Worm (Caenorhabditis elegans) whole organism, mixed stage, embryonic: ENCODE measurements around the gene meg-1.

Source experiments
- blmp-1 ChIP-seq: fragments of 150-350 bp; optimal IDR thresholded peaks from 2 replicates; lab custom pipeline; 2014; ENCODE audit warnings: missing biosample characterization, missing genetic modification characterization
- nhr-237 ChIP-seq: fragments of 150-350 bp; optimal IDR thresholded peaks from 2 replicates; lab custom pipeline; 2014; ENCODE audit warnings: missing biosample characterization, missing genetic modification characterization
- nhr-76 ChIP-seq: sonication (generic microtip); optimal IDR thresholded peaks from 2 replicates; lab custom pipeline; 2017; ENCODE audit warnings: missing biosample characterization, missing genetic modification characterization
- pha-4 ChIP-seq: fragments of 150-350 bp; optimal IDR thresholded peaks from 2 replicates; lab custom pipeline; 2018; ENCODE audit warnings: missing biosample characterization, missing genetic modification reagents, missing genetic modification characterization
- snpc-4 ChIP-seq: fragments of 150-350 bp; optimal IDR thresholded peaks from 2 replicates; lab custom pipeline; 2014; ENCODE audit warnings: missing biosample characterization, missing genetic modification characterization
- sptf-1 ChIP-seq: sonication (generic microtip); optimal IDR thresholded peaks from 2 replicates; lab custom pipeline; 2017; ENCODE audit warnings: mild to moderate bottlenecking, missing genetic modification characterization, moderate library complexity, missing compliant biosample characterization

DNA sequence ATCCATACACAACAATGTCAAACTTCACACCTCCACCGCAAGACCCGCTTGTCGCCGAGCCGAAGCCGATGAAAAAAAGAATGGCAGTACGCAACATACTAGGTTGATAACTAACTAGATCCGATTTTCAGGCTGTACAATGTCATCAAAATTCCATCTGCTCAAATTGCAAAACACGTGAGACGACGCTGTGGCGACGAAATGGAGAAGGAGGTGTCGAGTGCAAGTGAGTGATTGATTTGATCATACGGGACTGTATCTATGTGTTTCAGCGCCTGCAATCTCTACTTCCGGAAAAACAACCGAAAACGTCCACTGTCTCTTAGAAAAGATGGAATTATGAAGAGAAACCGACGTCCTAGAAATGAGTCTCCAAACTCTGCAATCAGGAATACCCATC is 10.9 kb upstream of the meg-1 start:
- no peak for TF ChIP-seq nhr-237 (tag; lab: Kevin White, UChicago)
- TF ChIP-seq blmp-1 = no peak
- no peak for TF ChIP-seq pha-4 (tag; lab: Kevin White, UChicago)
- no peak for TF ChIP-seq nhr-76
- no peak for TF ChIP-seq snpc-4
- no peak for TF ChIP-seq sptf-1 (tag; lab: Kevin White, UChicago)
